Worm (Caenorhabditis elegans) whole organism, L4 larva: ENCODE results near the gene nhr-30.

ENCODE experiments used
- D1046.2 ChIP-seq: fragments of 200-800 bp; sonication (Bioruptor generic); IDR thresholded peaks from 2 replicates; pipeline ENCODE4 v1.3.6; 2022; ENCODE audit warnings: missing genetic modification characterization, missing compliant biosample characterization
- F10B5.3 ChIP-seq: sonication (generic microtip); optimal IDR thresholded peaks from 2 replicates; lab custom pipeline; 2016; ENCODE audit warnings: mild to moderate bottlenecking, missing genetic modification characterization, missing compliant biosample characterization
- F26F4.8 ChIP-seq: fragments of 200-800 bp; sonication (Bioruptor generic); conservative IDR thresholded peaks from 2 replicates; pipeline ENCODE4 v1.3.6; 2022; ENCODE audit warnings: missing genetic modification characterization, missing compliant biosample characterization
- T26A8.4 ChIP-seq: fragments of 200-800 bp; sonication (Bioruptor generic); IDR thresholded peaks from 2 replicates; pipeline ENCODE4 v1.3.6; 2022; ENCODE audit warnings: missing genetic modification characterization, missing compliant biosample characterization
- ZK546.5 ChIP-seq, 2 experiments: sonication (generic microtip); optimal IDR thresholded peaks; 2 replicates each; lab custom pipeline; 2017; ENCODE audit warnings: missing biosample characterization in 2 of 2, missing genetic modification characterization in 2 of 2
- aha-1 ChIP-seq: fragments of 150-350 bp; peaks from one replicate; lab custom pipeline; 2014; ENCODE audit warnings: missing biosample characterization, missing genetic modification characterization
- attf-4 ChIP-seq: sonication (generic microtip); optimal IDR thresholded peaks from 3 replicates; lab custom pipeline; 2017; ENCODE audit warnings: missing biosample characterization, missing genetic modification characterization
- ceh-28 ChIP-seq: fragments of 150-350 bp; optimal IDR thresholded peaks from 2 replicates; lab custom pipeline; 2014; ENCODE audit warnings: missing biosample characterization, missing genetic modification reagents, missing genetic modification characterization
- ceh-62 ChIP-seq: sonication (generic microtip); optimal IDR thresholded peaks from 2 replicates; lab custom pipeline; 2017; ENCODE audit warnings: missing biosample characterization, missing genetic modification characterization
- ceh-82 ChIP-seq: sonication (generic microtip); optimal IDR thresholded peaks from 2 replicates; lab custom pipeline; 2017; ENCODE audit warnings: missing biosample characterization, missing genetic modification characterization
- daf-16 ChIP-seq, 3 experiments: sonication (generic microtip); optimal IDR thresholded peaks; 2 replicates each; lab custom pipeline; 2016 to 2017; ENCODE audit warnings: missing genetic modification characterization in 3 of 3, missing genetic modification reagents in 3 of 3, mild to moderate bottlenecking in 2 of 3, missing compliant biosample characterization in 2 of 3, missing biosample characterization in 1 of 3, moderate library complexity in 1 of 3
- daf-8 ChIP-seq: fragments of 200-800 bp; sonication (Bioruptor generic); IDR thresholded peaks from 2 replicates; pipeline ENCODE4 v1.3.6; 2022; ENCODE audit warnings: missing genetic modification characterization, missing compliant biosample characterization
- dmd-6 ChIP-seq: fragments of 200-800 bp; sonication (Bioruptor generic); IDR thresholded peaks from 2 replicates; pipeline ENCODE4 v1.3.6; 2022; ENCODE audit warnings: missing genetic modification reagents, missing genetic modification characterization, missing compliant biosample characterization
- dmd-9 ChIP-seq: fragments of 200-800 bp; sonication (Bioruptor generic); IDR thresholded peaks from 2 replicates; pipeline ENCODE4 v1.3.6; 2022; ENCODE audit warnings: missing genetic modification reagents, missing genetic modification characterization, missing compliant biosample characterization
- dve-1 ChIP-seq: sonication (generic microtip); optimal IDR thresholded peaks from 2 replicates; lab custom pipeline; 2017; ENCODE audit warnings: antibody characterized with exemption, mild to moderate bottlenecking, missing genetic modification characterization, missing compliant biosample characterization; ENCODE audit not compliant: insufficient read depth
- fos-1 ChIP-seq: fragments of 150-350 bp; optimal IDR thresholded peaks from 2 replicates; lab custom pipeline; 2014; ENCODE audit warnings: missing biosample characterization, missing genetic modification characterization
- gei-8 ChIP-seq: fragments of 200-800 bp; sonication (Bioruptor generic); optimal IDR thresholded peaks from 2 replicates; lab custom pipeline; 2018; ENCODE audit warnings: mild to moderate bottlenecking, missing genetic modification characterization, missing compliant biosample characterization
- hif-1 ChIP-seq, 2 experiments: sonication (generic microtip); optimal IDR thresholded peaks; 2 replicates each; lab custom pipeline; 2016 to 2017; ENCODE audit warnings: missing compliant biosample characterization in 2 of 2, missing genetic modification characterization in 2 of 2, missing genetic modification reagents in 2 of 2, missing genotype in 2 of 2, mild to moderate bottlenecking in 1 of 2
- hlh-11 ChIP-seq: fragments of 200-800 bp; sonication (Bioruptor generic); optimal IDR thresholded peaks from 2 replicates; lab custom pipeline; 2018; ENCODE audit warnings: mild to moderate bottlenecking, missing genetic modification characterization, missing compliant biosample characterization
- hlh-30 ChIP-seq: sonication (generic microtip); optimal IDR thresholded peaks from 2 replicates; lab custom pipeline; 2017; ENCODE audit warnings: antibody characterized with exemption, mild to moderate bottlenecking, missing genetic modification characterization, missing compliant biosample characterization; ENCODE audit not compliant: insufficient read depth
- lim-7 ChIP-seq: fragments of 200-800 bp; sonication (Bioruptor generic); IDR thresholded peaks from 2 replicates; pipeline ENCODE4 v1.3.6; 2022; ENCODE audit warnings: missing genetic modification characterization, missing compliant biosample characterization
- lin-15B ChIP-seq: fragments of 150-350 bp; sonication (generic microtip); optimal IDR thresholded peaks from 3 replicates; lab custom pipeline; 2014; ENCODE audit warnings: missing biosample characterization, missing genetic modification characterization
- lin-39 ChIP-seq: fragments of 150-350 bp; optimal IDR thresholded peaks from 2 replicates; lab custom pipeline; 2014; ENCODE audit warnings: missing biosample characterization, missing genetic modification reagents, missing genetic modification characterization
- lsy-2 ChIP-seq, 2 experiments: fragments of 150-350 bp in 1 of 2; sonication (generic microtip) in 1 of 2; optimal IDR thresholded peaks; 2 replicates each; lab custom pipeline; 2014 to 2017; ENCODE audit warnings: missing biosample characterization in 2 of 2, missing genetic modification characterization in 2 of 2
- mdl-1 ChIP-seq, 2 experiments: fragments of 150-350 bp in 1 of 2; sonication (generic microtip) in 1 of 2; optimal IDR thresholded peaks; 2 replicates each; lab custom pipeline; 2014 to 2017; ENCODE audit warnings: missing biosample characterization in 2 of 2, missing genetic modification characterization in 2 of 2
- mdt-29 ChIP-seq: fragments of 200-800 bp; sonication (Bioruptor generic); IDR thresholded peaks from 2 replicates; pipeline ENCODE4 v1.3.6; 2022; ENCODE audit warnings: missing genetic modification reagents, missing genetic modification characterization, missing compliant biosample characterization
- mxl-2 ChIP-seq: fragments of 200-800 bp; sonication (Bioruptor generic); conservative IDR thresholded peaks from 2 replicates; pipeline ENCODE4 v1.3.6; 2022; ENCODE audit warnings: missing genetic modification reagents, missing genetic modification characterization, missing compliant biosample characterization
- mxl-3 ChIP-seq: fragments of 200-800 bp; sonication (Bioruptor generic); optimal IDR thresholded peaks from 2 replicates; lab custom pipeline; 2018; ENCODE audit warnings: mild to moderate bottlenecking, missing genetic modification characterization, missing compliant biosample characterization
- nhr-10 ChIP-seq: fragments of 150-350 bp; optimal IDR thresholded peaks from 2 replicates; lab custom pipeline; 2014; ENCODE audit warnings: missing biosample characterization, missing genetic modification characterization
- nhr-111 ChIP-seq: fragments of 200-800 bp; sonication (Bioruptor generic); optimal IDR thresholded peaks from 2 replicates; lab custom pipeline; 2018; ENCODE audit warnings: mild to moderate bottlenecking, missing genetic modification characterization, missing compliant biosample characterization
- nhr-25 ChIP-seq: sonication (generic microtip); optimal IDR thresholded peaks from 2 replicates; lab custom pipeline; 2017; ENCODE audit warnings: missing genetic modification characterization, mild to moderate bottlenecking, missing compliant biosample characterization, antibody characterized with exemption, moderate library complexity, borderline replicate concordance; ENCODE audit not compliant: insufficient read depth
- nhr-28 ChIP-seq: fragments of 150-350 bp; optimal IDR thresholded peaks from 2 replicates; lab custom pipeline; 2014; ENCODE audit warnings: missing biosample characterization, missing genetic modification characterization
- pha-4 ChIP-seq, 2 experiments: fragments of 150-350 bp in 1 of 2; fragments of 200-800 bp in 1 of 2; sonication (Bioruptor generic) in 1 of 2; IDR thresholded peaks in 1 of 2; optimal IDR thresholded peaks in 1 of 2; 2 replicates each; pipeline versions ENCODE4 v1.3.6 to Lab custom; 2014 to 2022; ENCODE audit warnings: missing genetic modification characterization in 2 of 2, missing genetic modification reagents in 2 of 2, missing biosample characterization in 1 of 2, missing compliant biosample characterization in 1 of 2
- set-16 ChIP-seq: fragments of 200-800 bp; sonication (Bioruptor generic); IDR thresholded peaks from 2 replicates; pipeline ENCODE4 v1.3.6; 2022; ENCODE audit warnings: missing genetic modification reagents, missing genetic modification characterization, missing compliant biosample characterization
- spr-1 ChIP-seq: sonication (generic microtip); optimal IDR thresholded peaks from 2 replicates; lab custom pipeline; 2016; ENCODE audit warnings: mild to moderate bottlenecking, missing genetic modification characterization, missing compliant biosample characterization
- unc-62 ChIP-seq, 3 experiments: fragments of 150-350 bp in 1 of 3; sonication (generic microtip); optimal IDR thresholded peaks in 2 of 3; peaks in 1 of 3; 1 replicate in 1 of 3; 2 replicates in 2 of 3; lab custom pipeline; 2014 to 2017; ENCODE audit warnings: missing biosample characterization in 3 of 3, missing genetic modification characterization in 3 of 3, missing genetic modification reagents in 3 of 3, missing genotype in 1 of 3
- zfp-3 ChIP-seq: fragments of 200-800 bp; sonication (Bioruptor generic); conservative IDR thresholded peaks from 2 replicates; pipeline ENCODE4 v1.3.6; 2022; ENCODE audit warnings: missing genetic modification reagents, missing genetic modification characterization, missing compliant biosample characterization
- zip-11 ChIP-seq: fragments of 200-800 bp; sonication (Bioruptor generic); IDR thresholded peaks from 2 replicates; pipeline ENCODE4 v1.3.6; 2022; ENCODE audit warnings: missing genetic modification characterization, missing compliant biosample characterization
- ztf-11 ChIP-seq: fragments of 150-350 bp; optimal IDR thresholded peaks from 2 replicates; lab custom pipeline; 2014; ENCODE audit warnings: missing biosample characterization, missing genetic modification characterization

The nhr-30 gene

DNA sequence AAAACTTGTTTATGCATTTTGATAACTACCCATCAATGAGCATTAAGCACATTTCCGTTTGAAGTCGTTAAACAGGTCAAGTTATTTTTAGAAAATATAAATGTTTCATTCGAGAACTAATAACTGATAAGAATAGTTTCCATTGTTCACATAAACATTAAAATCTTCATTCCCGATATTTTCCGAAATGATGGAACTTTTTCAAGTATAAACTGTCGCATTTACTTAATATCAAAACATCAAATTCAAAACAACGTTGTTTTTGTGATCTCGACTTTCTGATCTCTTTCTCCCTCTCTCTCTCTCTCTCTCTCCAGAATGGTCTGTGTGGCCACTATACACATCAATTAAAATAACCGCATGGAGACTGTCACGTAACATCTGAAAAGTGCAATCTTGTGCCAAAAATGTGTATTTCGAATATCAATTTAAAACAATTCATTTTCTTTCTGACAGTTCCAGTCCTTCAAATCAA is 29.4 kb downstream of the nhr-30 start (continued):
- TF ChIP-seq D1046.2 (GFP tag; lab: Robert Waterston, UW) (no peak), lsy-2 (tag; optimal IDR thresholded peaks at IDR 0.05; lab: Kevin White, UChicago) (peak; percentile 16 to 27), dmd-9 (GFP tag; lab: Robert Waterston, UW) (no peak), ceh-82 (no peak), mxl-2 (no peak), dve-1 (tag; lab: Kevin White, UChicago) (peak; percentile 68), dmd-6 (GFP tag; lab: Robert Waterston, UW) (peak; percentile 34; the same call in 1 of the 2 replicates), lin-39 (tag; lab: Kevin White, UChicago) (no peak), unc-62 (GFP tag; optimal IDR thresholded peaks at IDR 0.05 in 1 of 2; lab: Kevin White, UChicago) (peak in 1 of 2 experiments; percentile 66), unc-62 (tag; optimal IDR thresholded peaks at IDR 0.05; lab: Kevin White, UChicago) (no peak), daf-8 (GFP tag; lab: Robert Waterston, UW) (no peak), F26F4.8 (GFP tag; lab: Robert Waterston, UW) (no peak), ztf-11 (tag; lab: Kevin White, UChicago) (no peak), zip-11 (GFP tag; lab: Robert Waterston, UW) (no peak), zfp-3 (GFP tag; lab: Robert Waterston, UW) (peak; percentile 4; the same call in 1 of the 2 replicates), hif-1 (tag; optimal IDR thresholded peaks at IDR 0.05; lab: Kevin White, UChicago) (peak in 1 of 2 experiments; percentile 40), fos-1 (tag; lab: Kevin White, UChicago) (peak; percentile 80), nhr-28 (peak; percentile 68), lin-15B (tag; lab: Kevin White, UChicago) (no peak), ceh-62 (tag; lab: Kevin White, UChicago) (no peak), ZK546.5 (tag; optimal IDR thresholded peaks at IDR 0.05; lab: Kevin White, UChicago) (no peak), spr-1 (tag; lab: Kevin White, UChicago) (no peak), attf-4 (tag; lab: Kevin White, UChicago) (no peak), hlh-11 (tag; lab: Kevin White, UChicago) (peak; percentile 66), nhr-111 (GFP tag; lab: Kevin White, UChicago) (no peak), nhr-10 (tag; lab: Kevin White, UChicago) (peak; percentile 41), mdl-1 (tag; optimal IDR thresholded peaks at IDR 0.05; lab: Kevin White, UChicago) (peak in 1 of 2 experiments; percentile 49), ceh-28 (tag; lab: Kevin White, UChicago) (no peak), aha-1 (tag; lab: Kevin White, UChicago) (peak; percentile 96), gei-8 (GFP tag; lab: Kevin White, UChicago) (no peak), F10B5.3 (tag; lab: Kevin White, UChicago) (no peak), hlh-30 (peak; percentile 53), mdt-29 (GFP tag; lab: Robert Waterston, UW) (no peak), lim-7 (GFP tag; lab: Robert Waterston, UW) (no peak)
- TF ChIP-seq, all 104 proteins: peak for 19

DNA sequence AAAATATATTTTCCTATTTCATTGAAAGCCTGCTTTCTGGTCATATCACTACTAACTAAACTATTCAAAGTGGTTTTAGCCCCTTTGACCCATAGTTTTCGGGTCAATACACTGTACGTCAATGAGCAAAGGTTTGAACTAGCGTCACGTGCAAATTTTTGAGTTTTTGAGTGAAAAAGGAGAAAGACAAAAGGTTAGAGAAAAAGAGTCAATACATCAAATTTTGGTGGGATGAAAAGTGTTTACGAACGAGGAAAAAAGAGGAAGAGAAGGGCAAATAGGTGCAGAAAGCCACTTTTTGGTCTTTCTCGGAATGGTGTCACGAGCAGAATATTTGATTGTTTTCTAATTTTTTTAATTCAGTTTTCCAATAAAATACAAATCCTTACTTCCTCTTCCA is 30.9 kb downstream of the nhr-30 start:
- TF ChIP-seq pha-4 (GFP tag; IDR thresholded peaks at IDR 0.05; lab: Robert Waterston, UW): 0 out of 2 replicates have a peak, but pooled peaks have one; percentile 35
- no peak for TF ChIP-seq pha-4 (tag; optimal IDR thresholded peaks at IDR 0.05; lab: Kevin White, UChicago)
- TF ChIP-seq hlh-30: peak; percentile 38
- peak in 1 of 2 experiments; percentile 25 for TF ChIP-seq lsy-2 (tag; optimal IDR thresholded peaks at IDR 0.05; lab: Kevin White, UChicago)
- TF ChIP-seq hlh-11 (tag; lab: Kevin White, UChicago): peak; percentile 35
- peak; percentile 31 for TF ChIP-seq dmd-6 (GFP tag; lab: Robert Waterston, UW)
- no peak for TF ChIP-seq set-16 (GFP tag; lab: Robert Waterston, UW)
- TF ChIP-seq T26A8.4 (GFP tag; lab: Robert Waterston, UW): no peak
- TF ChIP-seq daf-16 (GFP tag; optimal IDR thresholded peaks at IDR 0.05; lab: Kevin White, UChicago): no peak
- TF ChIP-seq daf-16 (tag; optimal IDR thresholded peaks at IDR 0.05; lab: Kevin White, UChicago): peak; percentile 59
- peak in 1 of 2 experiments; percentile 32 for TF ChIP-seq mdl-1 (tag; optimal IDR thresholded peaks at IDR 0.05; lab: Kevin White, UChicago)
- peak; percentile 15 for TF ChIP-seq dve-1 (tag; lab: Kevin White, UChicago)
- no peak for TF ChIP-seq mxl-3 (GFP tag; lab: Kevin White, UChicago)
- TF ChIP-seq nhr-25: no peak
- TF ChIP-seq nhr-28: peak; percentile 25
